Fruit fly (Drosophila melanogaster) whole organism, embryonic: ENCODE results near the gene janB.
A peak's percentile ranks its signal among the peaks of the same experiment; 100 is the strongest.

Experiments used
- Antp ChIP-seq: fragments of 200-800 bp; sonication (Bioruptor generic); optimal IDR thresholded peaks from 3 replicates; lab custom pipeline; 2016; ENCODE audit warnings: missing biosample characterization, missing genetic modification characterization
- Asciz ChIP-seq: fragments of 200-800 bp; sonication (Bioruptor generic); optimal IDR thresholded peaks from 2 replicates; lab custom pipeline; 2017; ENCODE audit warnings: missing biosample characterization, mild to moderate bottlenecking, missing genetic modification characterization, missing genetic modification reagents
- Atf-2 ChIP-seq: fragments of 200-800 bp; sonication (Bioruptor generic); optimal IDR thresholded peaks from 2 replicates; lab custom pipeline; 2016; ENCODE audit warnings: missing biosample characterization, missing genetic modification characterization
- CG10654 ChIP-seq: fragments of 200-800 bp; sonication (Bioruptor generic); optimal IDR thresholded peaks from 2 replicates; lab custom pipeline; 2016; ENCODE audit warnings: missing biosample characterization, missing genetic modification characterization
- CG12299 ChIP-seq: fragments of 200-800 bp; sonication (Bioruptor generic); optimal IDR thresholded peaks from 2 replicates; lab custom pipeline; 2018; ENCODE audit warnings: missing biosample characterization, mild to moderate bottlenecking, missing genetic modification characterization
- CG16779 ChIP-seq: fragments of 200-800 bp; sonication (Bioruptor generic); IDR thresholded peaks from 2 replicates; pipeline ENCODE4 v1.3.6; 2022; ENCODE audit warnings: missing biosample characterization, missing genetic modification characterization
- CG17359 ChIP-seq: fragments of 200-800 bp; sonication (Bioruptor generic); optimal IDR thresholded peaks from 3 replicates; lab custom pipeline; 2018; ENCODE audit warnings: missing biosample characterization, mild to moderate bottlenecking, missing genetic modification characterization, moderate library complexity
- CG18619 ChIP-seq: fragments of 200-800 bp; sonication (Bioruptor generic); optimal IDR thresholded peaks from 3 replicates; lab custom pipeline; 2017; ENCODE audit warnings: missing biosample characterization, mild to moderate bottlenecking, missing genetic modification characterization
- CG18764 ChIP-seq: fragments of 200-800 bp; sonication (Bioruptor generic); optimal IDR thresholded peaks from 3 replicates; lab custom pipeline; 2016; ENCODE audit warnings: missing biosample characterization, missing genetic modification characterization
- CG2202 ChIP-seq: fragments of 200-800 bp; sonication (Bioruptor generic); optimal IDR thresholded peaks from 2 replicates; lab custom pipeline; 2018; ENCODE audit warnings: missing biosample characterization, mild to moderate bottlenecking, missing genetic modification characterization
- CG3065 ChIP-seq: fragments of 200-800 bp; sonication (Bioruptor generic); optimal IDR thresholded peaks from 2 replicates; lab custom pipeline; 2016; ENCODE audit warnings: missing biosample characterization, missing genetic modification characterization
- CG34224 ChIP-seq: fragments of 200-800 bp; sonication (Bioruptor generic); IDR thresholded peaks from 3 replicates; pipeline ENCODE4 v1.3.6; 2022; ENCODE audit warnings: missing biosample characterization, missing genetic modification characterization; ENCODE audit not compliant: partially characterized antibody
- CG42726 ChIP-seq: fragments of 200-800 bp; sonication (Bioruptor generic); IDR thresholded peaks from 2 replicates; pipeline ENCODE4 v1.3.6; 2022; ENCODE audit warnings: missing biosample characterization, missing genetic modification characterization; ENCODE audit not compliant: partially characterized antibody
- CG4424 ChIP-seq: fragments of 200-800 bp; sonication (Bioruptor generic); optimal IDR thresholded peaks from 3 replicates; lab custom pipeline; 2016; ENCODE audit warnings: missing biosample characterization, missing genetic modification characterization
- CG5180 ChIP-seq: fragments of 200-800 bp; sonication (Bioruptor generic); optimal IDR thresholded peaks from 3 replicates; lab custom pipeline; 2017; ENCODE audit warnings: missing biosample characterization, missing genetic modification characterization, mild to moderate bottlenecking, moderate library complexity, missing genetic modification reagents
- CG8089 ChIP-seq: fragments of 200-800 bp; sonication (Bioruptor generic); optimal IDR thresholded peaks from 3 replicates; lab custom pipeline; 2016; ENCODE audit warnings: missing biosample characterization, missing genetic modification characterization
- CG8359 ChIP-seq: fragments of 200-800 bp; sonication (Bioruptor generic); optimal IDR thresholded peaks from 2 replicates; lab custom pipeline; 2017; ENCODE audit warnings: missing biosample characterization, mild to moderate bottlenecking, missing genetic modification characterization, borderline replicate concordance
- CG8944 ChIP-seq: fragments of 200-800 bp; sonication (Bioruptor generic); optimal IDR thresholded peaks from 3 replicates; lab custom pipeline; 2016; ENCODE audit warnings: missing biosample characterization, missing genetic modification characterization
- CG9609 ChIP-seq: fragments of 200-800 bp; sonication (Bioruptor generic); optimal IDR thresholded peaks from 3 replicates; lab custom pipeline; 2016; ENCODE audit warnings: missing biosample characterization, missing genetic modification characterization
- CG9797 ChIP-seq: fragments of 200-800 bp; sonication (Bioruptor generic); optimal IDR thresholded peaks from 3 replicates; lab custom pipeline; 2018; ENCODE audit warnings: missing biosample characterization, mild to moderate bottlenecking, missing genetic modification characterization
- Fer1 ChIP-seq: fragments of 200-800 bp; sonication (Bioruptor generic); optimal IDR thresholded peaks from 2 replicates; lab custom pipeline; 2017; ENCODE audit warnings: missing biosample characterization, mild to moderate bottlenecking, missing genetic modification characterization
- Hr51 ChIP-seq, 2 experiments: fragments of 200-800 bp; sonication (Bioruptor generic); optimal IDR thresholded peaks; 2 replicates in 1 of 2; 3 replicates in 1 of 2; lab custom pipeline; 2016 to 2018; ENCODE audit warnings: missing biosample characterization in 2 of 2, missing genetic modification characterization in 2 of 2, mild to moderate bottlenecking in 1 of 2, moderate library complexity in 1 of 2
- Jarid2 ChIP-seq: fragments of 200-800 bp; sonication (Bioruptor generic); optimal IDR thresholded peaks from 3 replicates; lab custom pipeline; 2017; ENCODE audit warnings: mild to moderate bottlenecking, missing biosample characterization, missing genetic modification reagents, missing genetic modification characterization
- Lhr ChIP-seq: fragments of 200-800 bp; sonication (Bioruptor generic); optimal IDR thresholded peaks from 3 replicates; lab custom pipeline; 2017; ENCODE audit warnings: mild to moderate bottlenecking, missing biosample characterization, missing genetic modification reagents, missing genetic modification characterization
- Mes4 ChIP-seq: fragments of 200-800 bp; sonication (Bioruptor generic); optimal IDR thresholded peaks from 2 replicates; lab custom pipeline; 2016; ENCODE audit warnings: missing biosample characterization, missing genetic modification characterization
- Ptx1 ChIP-seq: fragments of 200-800 bp; sonication (Bioruptor generic); IDR thresholded peaks from 2 replicates; pipeline ENCODE4 v1.3.6; 2022; ENCODE audit warnings: missing biosample characterization, missing genetic modification characterization
- Ravus ChIP-seq: fragments of 200-800 bp; sonication (Bioruptor generic); IDR thresholded peaks from 2 replicates; pipeline ENCODE4 v1.3.6; 2022; ENCODE audit warnings: missing biosample characterization, missing genetic modification characterization
- Scr ChIP-seq: fragments of 200-800 bp; sonication (Bioruptor generic); IDR thresholded peaks from 2 replicates; pipeline ENCODE4 v1.3.6; 2022; ENCODE audit warnings: missing biosample characterization, missing genetic modification characterization; ENCODE audit not compliant: partially characterized antibody
- amos ChIP-seq: fragments of 200-800 bp; sonication (Bioruptor generic); IDR thresholded peaks from 2 replicates; pipeline ENCODE4 v1.3.6; 2022; ENCODE audit warnings: missing biosample characterization, missing genetic modification characterization; ENCODE audit not compliant: partially characterized antibody
- caup ChIP-seq: fragments of 200-800 bp; sonication (Bioruptor generic); optimal IDR thresholded peaks from 3 replicates; lab custom pipeline; 2017; ENCODE audit warnings: missing biosample characterization, mild to moderate bottlenecking, missing genetic modification characterization, moderate library complexity; ENCODE audit not compliant: severe bottlenecking
- chm ChIP-seq: fragments of 200-800 bp; sonication (Bioruptor generic); IDR thresholded peaks from 2 replicates; pipeline ENCODE4 v1.3.6; 2022; ENCODE audit warnings: missing biosample characterization, missing genetic modification characterization
- crc ChIP-seq: fragments of 200-800 bp; sonication (Bioruptor generic); optimal IDR thresholded peaks from 2 replicates; lab custom pipeline; 2016; ENCODE audit warnings: missing biosample characterization, missing genetic modification characterization
- dati ChIP-seq: fragments of 200-800 bp; sonication (Bioruptor generic); IDR thresholded peaks from 2 replicates; pipeline ENCODE4 v1.3.6; 2022; ENCODE audit warnings: missing biosample characterization, missing genetic modification characterization
- dpn ChIP-seq, 2 experiments: fragments of 200-800 bp; sonication (Bioruptor generic); optimal IDR thresholded peaks; 3 replicates each; lab custom pipeline; 2016; ENCODE audit warnings: missing biosample characterization in 2 of 2, missing genetic modification characterization in 2 of 2
- gcm2 ChIP-seq: fragments of 200-800 bp; sonication (Bioruptor generic); optimal IDR thresholded peaks from 2 replicates; lab custom pipeline; 2016; ENCODE audit warnings: missing biosample characterization, missing genetic modification characterization
- gfzf ChIP-seq: fragments of 200-800 bp; sonication (Bioruptor generic); optimal IDR thresholded peaks from 2 replicates; lab custom pipeline; 2016; ENCODE audit warnings: missing biosample characterization, mild to moderate bottlenecking, missing genetic modification characterization, moderate library complexity
- hbn ChIP-seq: fragments of 200-800 bp; sonication (Bioruptor generic); IDR thresholded peaks from 2 replicates; pipeline ENCODE4 v1.3.6; 2022; ENCODE audit warnings: missing biosample characterization, missing genetic modification characterization; ENCODE audit not compliant: partially characterized antibody
- onecut ChIP-seq: fragments of 200-800 bp; sonication (Bioruptor generic); IDR thresholded peaks from 2 replicates; pipeline ENCODE4 v1.3.6; 2022; ENCODE audit warnings: missing biosample characterization, missing genetic modification characterization
- org-1 ChIP-seq: fragments of 200-800 bp; sonication (Bioruptor generic); optimal IDR thresholded peaks from 2 replicates; lab custom pipeline; 2017; ENCODE audit warnings: missing biosample characterization, missing genetic modification characterization
- pfk ChIP-seq: fragments of 200-800 bp; sonication (Bioruptor generic); optimal IDR thresholded peaks from 2 replicates; lab custom pipeline; 2018; ENCODE audit warnings: missing biosample characterization, mild to moderate bottlenecking, missing genetic modification characterization, moderate library complexity
- pzg ChIP-seq: fragments of 200-800 bp; sonication (Bioruptor generic); optimal IDR thresholded peaks from 3 replicates; lab custom pipeline; 2018; ENCODE audit warnings: missing biosample characterization, mild to moderate bottlenecking, missing genetic modification characterization, moderate library complexity
- sc ChIP-seq, 3 experiments: fragments of >200 bp in 2 of 3; fragments of 200-800 bp in 1 of 3; sonication (Bioruptor generic) in 1 of 3; optimal IDR thresholded peaks; 2 replicates in 2 of 3; 3 replicates in 1 of 3; lab custom pipeline; 2017; ENCODE audit warnings: mild to moderate bottlenecking in 1 of 3, missing biosample characterization in 1 of 3, missing genetic modification characterization in 1 of 3, missing genetic modification reagents in 1 of 3
- scrt ChIP-seq: fragments of 200-800 bp; sonication (Bioruptor generic); optimal IDR thresholded peaks from 2 replicates; lab custom pipeline; 2018; ENCODE audit warnings: missing biosample characterization, mild to moderate bottlenecking, missing genetic modification characterization, moderate library complexity
- sima ChIP-seq: fragments of 200-800 bp; sonication (Bioruptor generic); optimal IDR thresholded peaks from 2 replicates; lab custom pipeline; 2016; ENCODE audit warnings: missing biosample characterization, missing genetic modification characterization
- sob ChIP-seq: fragments of 200-800 bp; sonication (Bioruptor generic); IDR thresholded peaks from 2 replicates; pipeline ENCODE4 v1.3.6; 2022; ENCODE audit warnings: missing biosample characterization, missing genetic modification characterization
- stwl ChIP-seq: fragments of 200-800 bp; sonication (Bioruptor generic); optimal IDR thresholded peaks from 3 replicates; lab custom pipeline; 2018; ENCODE audit warnings: missing biosample characterization, mild to moderate bottlenecking, missing genetic modification characterization, moderate library complexity
- wek ChIP-seq: fragments of 200-800 bp; sonication (Bioruptor generic); optimal IDR thresholded peaks from 3 replicates; lab custom pipeline; 2018; ENCODE audit warnings: missing biosample characterization, mild to moderate bottlenecking, missing genetic modification characterization, moderate library complexity
- yki ChIP-seq: fragments of >200 bp; optimal IDR thresholded peaks from 3 replicates; lab custom pipeline; 2018
- zfh2 ChIP-seq: fragments of 200-800 bp; sonication (Bioruptor generic); optimal IDR thresholded peaks from 2 replicates; lab custom pipeline; 2016; ENCODE audit warnings: missing biosample characterization, missing genetic modification characterization

janB gene

dm6 chr3R:30014977-30015514 is 23.5 kb downstream of the janB start, which contains the start of gene CG7920 (continued):
- peak; percentile 51 for TF ChIP-seq zfh2 (GFP tag; lab: Kevin White, UChicago)
- no peak for TF ChIP-seq Antp (GFP tag; lab: Kevin White, UChicago)
- peak; percentile 85 for TF ChIP-seq Scr (GFP tag; lab: Robert Waterston, UW)
- TF ChIP-seq CG34224 (GFP tag; lab: Robert Waterston, UW): peak; percentile 81
- peak; percentile 86 for TF ChIP-seq pzg (GFP tag; lab: Kevin White, UChicago)
- no peak for TF ChIP-seq CG5180 (GFP tag; lab: Kevin White, UChicago)
- TF ChIP-seq chm: peak; percentile 22; the same call in 1 of the 2 replicates
- TF ChIP-seq CG9797 (GFP tag; lab: Kevin White, UChicago): peak; percentile 26
- TF ChIP-seq CG18619 (GFP tag; lab: Kevin White, UChicago): no peak
- peak; percentile 54; the same call in 1 of the 2 replicates for TF ChIP-seq hbn
- no peak for TF ChIP-seq CG3065 (GFP tag; lab: Kevin White, UChicago)
- peak; percentile 71 for TF ChIP-seq Fer1
- TF ChIP-seq CG8359: no peak
- TF ChIP-seq Ptx1 (GFP tag; lab: Robert Waterston, UW): 0 out of 2 replicates have a peak, but pooled peaks have one; percentile 8
- TF ChIP-seq CG10654 (GFP tag; lab: Kevin White, UChicago): no peak
- TF ChIP-seq pfk: no peak
- TF ChIP-seq scrt (GFP tag; lab: Kevin White, UChicago): peak; percentile 47
- TF ChIP-seq sc (optimal IDR thresholded peaks at IDR 0.05; lab: Kevin White, UChicago): no peak
- no peak for TF ChIP-seq sc (GFP tag; optimal IDR thresholded peaks at IDR 0.05; lab: Kevin White, UChicago)
- no peak for TF ChIP-seq Asciz (GFP tag; lab: Kevin White, UChicago)
- TF ChIP-seq Mes4 (GFP tag; lab: Kevin White, UChicago): no peak
- peak; percentile 3 to 29 for TF ChIP-seq dpn (GFP tag; optimal IDR thresholded peaks at IDR 0.05; lab: Kevin White, UChicago)
- TF ChIP-seq Ravus (GFP tag; lab: Robert Waterston, UW): no peak
- peak; percentile 52 for TF ChIP-seq caup (GFP tag; lab: Kevin White, UChicago)
- TF ChIP-seq gcm2: no peak
- peak; percentile 20 for TF ChIP-seq CG4424 (GFP tag; lab: Kevin White, UChicago)
- TF ChIP-seq Atf-2 (GFP tag; lab: Kevin White, UChicago): no peak
- no peak for TF ChIP-seq crc
- TF ChIP-seq CG17359 (tag; lab: Kevin White, UChicago): no peak
- no peak for TF ChIP-seq CG18764 (GFP tag; lab: Kevin White, UChicago)
- no peak for TF ChIP-seq yki (lab: Kevin White, UChicago)
- TF ChIP-seq dati (GFP tag; lab: Robert Waterston, UW): no peak
- TF ChIP-seq sima (GFP tag; lab: Kevin White, UChicago): no peak
- peak; percentile 81 for TF ChIP-seq amos (GFP tag; lab: Robert Waterston, UW)
- TF ChIP-seq sob (GFP tag; lab: Robert Waterston, UW): peak; percentile 42; the same call in 1 of the 2 replicates
- TF ChIP-seq onecut (GFP tag; lab: Robert Waterston, UW): no peak
- TF ChIP-seq Jarid2 (GFP tag; lab: Kevin White, UChicago): peak; percentile 83
- peak; percentile 48 for TF ChIP-seq gfzf (GFP tag; lab: Kevin White, UChicago)
- TF ChIP-seq CG8089: no peak
- TF ChIP-seq wek: no peak
- no peak for TF ChIP-seq CG8944 (GFP tag; lab: Kevin White, UChicago)
- peak; percentile 46; the same call in 1 of the 2 replicates for TF ChIP-seq CG42726
- TF ChIP-seq Hr51 (GFP tag; optimal IDR thresholded peaks at IDR 0.05; lab: Kevin White, UChicago): no peak
- peak; percentile 1 for TF ChIP-seq CG12299 (tag; lab: Kevin White, UChicago)
- TF ChIP-seq org-1 (GFP tag; lab: Kevin White, UChicago): no peak
- no peak for TF ChIP-seq CG9609 (GFP tag; lab: Kevin White, UChicago)
- peak; percentile 30 for TF ChIP-seq Lhr (GFP tag; lab: Kevin White, UChicago)
- TF ChIP-seq CG2202: no peak
- TF ChIP-seq CG16779 (GFP tag; lab: Robert Waterston, UW): no peak
- TF ChIP-seq stwl: peak; percentile 44
